Worm (Caenorhabditis elegans) whole organism, L1 larva: ENCODE results near the gene Y38E10A.33.
A peak's percentile ranks its signal among the peaks of the same experiment; 100 is the strongest.

ENCODE experiments used
- C04F5.9 ChIP-seq: sonication (generic microtip); optimal IDR thresholded peaks from 2 replicates; lab custom pipeline; 2016; ENCODE audit warnings: missing genetic modification characterization, missing compliant biosample characterization
- C16A3.4 ChIP-seq: fragments of 150-350 bp; optimal IDR thresholded peaks from 2 replicates; lab custom pipeline; 2014; ENCODE audit warnings: missing biosample characterization, missing genetic modification characterization
- C34B4.2 ChIP-seq: sonication (generic microtip); optimal IDR thresholded peaks from 2 replicates; lab custom pipeline; 2017; ENCODE audit warnings: mild to moderate bottlenecking, missing genetic modification characterization, missing compliant biosample characterization
- Y116A8C.19 ChIP-seq: sonication (generic microtip); optimal IDR thresholded peaks from 2 replicates; lab custom pipeline; 2016; ENCODE audit warnings: missing compliant biosample characterization, missing genetic modification characterization, borderline replicate concordance
- aha-1 ChIP-seq: fragments of 150-350 bp; optimal IDR thresholded peaks from 2 replicates; lab custom pipeline; 2014; ENCODE audit warnings: missing biosample characterization, missing genetic modification characterization
- alr-1 ChIP-seq: fragments of 200-800 bp; sonication (Bioruptor generic); optimal IDR thresholded peaks from 2 replicates; lab custom pipeline; 2018; ENCODE audit warnings: borderline replicate concordance, mild to moderate bottlenecking, missing genetic modification characterization, missing compliant biosample characterization
- ama-1 ChIP-seq: fragments of 150-350 bp; optimal IDR thresholded peaks from 2 replicates; lab custom pipeline; 2014
- ceh-82 ChIP-seq, 3 experiments: fragments of 150-350 bp in 1 of 3; sonication (generic microtip) in 2 of 3; optimal IDR thresholded peaks; 2 replicates each; lab custom pipeline; 2014 to 2017; ENCODE audit warnings: missing biosample characterization in 3 of 3, missing genetic modification characterization in 3 of 3
- ceh-88 ChIP-seq: fragments of 200-800 bp; sonication (Bioruptor generic); IDR thresholded peaks from 2 replicates; pipeline ENCODE4 v1.3.6; 2022; ENCODE audit warnings: missing genetic modification characterization, missing compliant biosample characterization
- ceh-90 ChIP-seq: sonication (generic microtip); optimal IDR thresholded peaks from 2 replicates; lab custom pipeline; 2016; ENCODE audit warnings: missing genetic modification characterization, missing compliant biosample characterization
- ces-1 ChIP-seq: fragments of 150-350 bp; optimal IDR thresholded peaks from 2 replicates; lab custom pipeline; 2014; ENCODE audit warnings: missing biosample characterization, missing genetic modification reagents, missing genetic modification characterization
- dsc-1 ChIP-seq: sonication (generic microtip); optimal IDR thresholded peaks from 2 replicates; lab custom pipeline; 2016; ENCODE audit warnings: mild to moderate bottlenecking, missing genetic modification characterization, missing compliant biosample characterization
- efl-3 ChIP-seq: fragments of 200-800 bp; sonication (Bioruptor generic); optimal IDR thresholded peaks from 2 replicates; lab custom pipeline; 2018; ENCODE audit warnings: mild to moderate bottlenecking, missing genetic modification characterization, missing compliant biosample characterization
- egl-13 ChIP-seq: sonication (generic microtip); optimal IDR thresholded peaks from 2 replicates; lab custom pipeline; 2016; ENCODE audit warnings: missing genotype, missing genetic modification reagents, missing genetic modification characterization, missing compliant biosample characterization
- egl-27 ChIP-seq, 2 experiments: fragments of 150-350 bp in 1 of 2; sonication (generic microtip); optimal IDR thresholded peaks; 3 replicates each; lab custom pipeline; 2017 to 2018; ENCODE audit warnings: missing biosample characterization in 2 of 2, missing genetic modification characterization in 2 of 2, missing genetic modification reagents in 2 of 2
- ets-5 ChIP-seq: fragments of 200-800 bp; sonication (Bioruptor generic); IDR thresholded peaks from 2 replicates; pipeline ENCODE4 v1.3.6; 2022; ENCODE audit warnings: missing genetic modification characterization, missing compliant biosample characterization
- fkh-10 ChIP-seq: sonication (generic microtip); optimal IDR thresholded peaks from 2 replicates; lab custom pipeline; 2017; ENCODE audit warnings: missing biosample characterization, missing genetic modification reagents, missing genetic modification characterization
- fkh-4 ChIP-seq: sonication (generic microtip); optimal IDR thresholded peaks from 2 replicates; lab custom pipeline; 2016; ENCODE audit warnings: missing compliant biosample characterization, missing genetic modification characterization, borderline replicate concordance
- fkh-8 ChIP-seq: sonication (generic microtip); optimal IDR thresholded peaks from 2 replicates; lab custom pipeline; 2016; ENCODE audit warnings: mild to moderate bottlenecking, missing genetic modification characterization, missing compliant biosample characterization
- grh-1 ChIP-seq: fragments of 200-800 bp; sonication (Bioruptor generic); IDR thresholded peaks from 2 replicates; pipeline ENCODE4 v1.3.6; 2022; ENCODE audit warnings: missing genetic modification reagents, missing genetic modification characterization, missing compliant biosample characterization
- irx-1 ChIP-seq: sonication (generic microtip); optimal IDR thresholded peaks from 2 replicates; lab custom pipeline; 2016; ENCODE audit warnings: missing genetic modification characterization, missing compliant biosample characterization
- isw-1 ChIP-seq: fragments of 200-800 bp; sonication (Bioruptor generic); IDR thresholded peaks from 2 replicates; pipeline ENCODE4 v1.3.6; 2022; ENCODE audit warnings: missing genetic modification characterization, missing compliant biosample characterization
- lin-13 ChIP-seq: fragments of 150-350 bp; optimal IDR thresholded peaks from 2 replicates; lab custom pipeline; 2014; ENCODE audit warnings: missing biosample characterization, missing genetic modification reagents, missing genetic modification characterization
- lin-14 ChIP-seq: fragments of 200-800 bp; sonication (Bioruptor generic); optimal IDR thresholded peaks from 2 replicates; lab custom pipeline; 2018; ENCODE audit warnings: mild to moderate bottlenecking, missing genetic modification characterization, moderate library complexity, missing compliant biosample characterization
- lin-15B ChIP-seq: fragments of 150-350 bp; sonication (generic microtip); optimal IDR thresholded peaks from 3 replicates; lab custom pipeline; 2014; ENCODE audit warnings: missing biosample characterization, missing genetic modification characterization
- lin-39 ChIP-seq: fragments of 150-350 bp; optimal IDR thresholded peaks from 2 replicates; lab custom pipeline; 2014; ENCODE audit warnings: missing biosample characterization, missing genetic modification reagents, missing genetic modification characterization
- lsy-2 ChIP-seq, 2 experiments: fragments of 150-350 bp; optimal IDR thresholded peaks; 2 replicates each; lab custom pipeline; 2014; ENCODE audit warnings: missing biosample characterization in 2 of 2, missing genetic modification characterization in 2 of 2
- mab-9 ChIP-seq: fragments of 200-800 bp; sonication (Bioruptor generic); IDR thresholded peaks from 2 replicates; pipeline ENCODE4 v1.3.6; 2022; ENCODE audit warnings: missing genetic modification reagents, missing genetic modification characterization, missing compliant biosample characterization
- mdl-1 ChIP-seq, 2 experiments: fragments of 150-350 bp; optimal IDR thresholded peaks; 2 replicates each; lab custom pipeline; 2014 to 2017; ENCODE audit warnings: missing biosample characterization in 2 of 2, missing genetic modification characterization in 2 of 2, inconsistent platforms in 1 of 2
- mep-1 ChIP-seq: fragments of 150-350 bp; optimal IDR thresholded peaks from 2 replicates; lab custom pipeline; 2014; ENCODE audit warnings: missing biosample characterization, missing genetic modification characterization
- nhr-20 ChIP-seq: sonication (generic microtip); optimal IDR thresholded peaks from 2 replicates; lab custom pipeline; 2016; ENCODE audit warnings: mild to moderate bottlenecking, missing genetic modification characterization, missing compliant biosample characterization
- nhr-237 ChIP-seq: fragments of 150-350 bp; optimal IDR thresholded peaks from 2 replicates; lab custom pipeline; 2014; ENCODE audit warnings: missing biosample characterization, missing genetic modification characterization
- nhr-47 ChIP-seq: sonication (generic microtip); optimal IDR thresholded peaks from 2 replicates; lab custom pipeline; 2016; ENCODE audit warnings: mild to moderate bottlenecking, missing genetic modification characterization, moderate library complexity, missing compliant biosample characterization
- nhr-71 ChIP-seq: sonication (generic microtip); optimal IDR thresholded peaks from 2 replicates; lab custom pipeline; 2016; ENCODE audit warnings: mild to moderate bottlenecking, missing genetic modification characterization, moderate library complexity, missing compliant biosample characterization
- nhr-77 ChIP-seq: fragments of 150-350 bp; optimal IDR thresholded peaks from 2 replicates; lab custom pipeline; 2014; ENCODE audit warnings: missing biosample characterization, missing genetic modification characterization
- nhr-84 ChIP-seq: sonication (generic microtip); optimal IDR thresholded peaks from 2 replicates; lab custom pipeline; 2017; ENCODE audit warnings: missing biosample characterization, missing genetic modification characterization
- nhr-85 ChIP-seq: sonication (generic microtip); peaks from one replicate; lab custom pipeline; 2016; ENCODE audit warnings: missing genetic modification characterization, inconsistent platforms, missing compliant biosample characterization
- nhr-90 ChIP-seq: sonication (generic microtip); optimal IDR thresholded peaks from 2 replicates; lab custom pipeline; 2016; ENCODE audit warnings: mild to moderate bottlenecking, missing genetic modification characterization, missing compliant biosample characterization; ENCODE audit not compliant: poor library complexity
- pag-3 ChIP-seq: sonication (generic microtip); optimal IDR thresholded peaks from 2 replicates; lab custom pipeline; 2017; ENCODE audit warnings: missing genetic modification characterization, mild to moderate bottlenecking, missing compliant biosample characterization, antibody characterized with exemption, borderline replicate concordance; ENCODE audit not compliant: insufficient read depth
- pax-3 ChIP-seq: fragments of 200-800 bp; sonication (Bioruptor generic); optimal IDR thresholded peaks from 2 replicates; lab custom pipeline; 2018; ENCODE audit warnings: mild to moderate bottlenecking, missing genetic modification characterization, moderate library complexity, missing compliant biosample characterization
- pqm-1 ChIP-seq: sonication (generic microtip); optimal IDR thresholded peaks from 3 replicates; lab custom pipeline; 2017; ENCODE audit warnings: missing biosample characterization, missing genetic modification characterization
- rnt-1 ChIP-seq: sonication (generic microtip); optimal IDR thresholded peaks from 2 replicates; lab custom pipeline; 2016; ENCODE audit warnings: mild to moderate bottlenecking, missing genetic modification characterization, moderate library complexity, missing compliant biosample characterization
- snu-23 ChIP-seq: sonication (generic microtip); optimal IDR thresholded peaks from 2 replicates; lab custom pipeline; 2016; ENCODE audit warnings: missing genetic modification characterization, missing compliant biosample characterization
- sox-4 ChIP-seq: sonication (generic microtip); optimal IDR thresholded peaks from 2 replicates; lab custom pipeline; 2016; ENCODE audit warnings: missing genetic modification characterization, missing compliant biosample characterization
- swsn-7 ChIP-seq: sonication (generic microtip); optimal IDR thresholded peaks from 2 replicates; lab custom pipeline; 2016; ENCODE audit warnings: missing genetic modification characterization, missing compliant biosample characterization
- tbx-2 ChIP-seq: sonication (generic microtip); optimal IDR thresholded peaks from 2 replicates; lab custom pipeline; 2016; ENCODE audit warnings: missing genetic modification characterization, missing compliant biosample characterization
- unc-30 ChIP-seq: sonication (generic microtip); optimal IDR thresholded peaks from 2 replicates; lab custom pipeline; 2017; ENCODE audit warnings: missing biosample characterization, missing genetic modification characterization
- unc-62 ChIP-seq: fragments of 150-350 bp; optimal IDR thresholded peaks from 2 replicates; lab custom pipeline; 2014; ENCODE audit warnings: missing biosample characterization, missing genetic modification reagents, missing genetic modification characterization
- xbp-1 ChIP-seq: sonication (generic microtip); optimal IDR thresholded peaks from 2 replicates; lab custom pipeline; 2016; ENCODE audit warnings: missing genetic modification characterization, missing compliant biosample characterization
- zag-1 ChIP-seq: fragments of 150-350 bp; optimal IDR thresholded peaks from 2 replicates; lab custom pipeline; 2014; ENCODE audit warnings: missing biosample characterization, missing genetic modification characterization
- ztf-4 ChIP-seq: fragments of 150-350 bp; optimal IDR thresholded peaks from 2 replicates; lab custom pipeline; 2014; ENCODE audit warnings: missing biosample characterization, missing genetic modification characterization

The Y38E10A.33 gene

ce11 chrII:12669342-12669741 lies 10.1 kb downstream of the Y38E10A.33 start:
- no peak for TF ChIP-seq pag-3
- no peak for TF ChIP-seq snu-23 (GFP tag; lab: Kevin White, UChicago)
- no peak for TF ChIP-seq lin-15B (tag; lab: Kevin White, UChicago)
- TF ChIP-seq mep-1, result no peak
- TF ChIP-seq fkh-10 (GFP tag; lab: Kevin White, UChicago), result peak; percentile 69
- no peak for TF ChIP-seq mab-9 (GFP tag; lab: Robert Waterston, UW)
- no peak for TF ChIP-seq ets-5
- no peak for TF ChIP-seq C34B4.2
- peak; percentile 1 for TF ChIP-seq lin-14 (GFP tag; lab: Kevin White, UChicago)

- TF ChIP-seq pag-3, result no peak
- peak; percentile 69 for TF ChIP-seq pax-3 (tag; lab: Kevin White, UChicago)
- TF ChIP-seq aha-1 (tag; lab: Kevin White, UChicago), result no peak
- no peak for TF ChIP-seq sox-4
- TF ChIP-seq pqm-1 (tag; lab: Kevin White, UChicago), result no peak
- peak; percentile 17 for TF ChIP-seq nhr-71
- no peak for TF ChIP-seq nhr-84 (tag; lab: Kevin White, UChicago)
- no peak for TF ChIP-seq grh-1 (GFP tag; lab: Robert Waterston, UW)
- no peak for TF ChIP-seq xbp-1 (tag; lab: Kevin White, UChicago)
- TF ChIP-seq unc-62 (GFP tag; lab: Kevin White, UChicago), result no peak
- TF ChIP-seq unc-30 (tag; lab: Kevin White, UChicago), result no peak
- TF ChIP-seq nhr-90 (tag; lab: Kevin White, UChicago), result no peak
- no peak for TF ChIP-seq lin-14 (GFP tag; lab: Kevin White, UChicago)
- no peak for TF ChIP-seq ztf-4 (tag; lab: Kevin White, UChicago)
- no peak for TF ChIP-seq lin-15B (tag; lab: Kevin White, UChicago)
- TF ChIP-seq C34B4.2, result no peak
- no peak for TF ChIP-seq alr-1 (tag; lab: Kevin White, UChicago)
- no peak for TF ChIP-seq isw-1
- no peak for TF ChIP-seq Y116A8C.19 (tag; lab: Kevin White, UChicago)
- no peak for TF ChIP-seq lin-39 (tag; lab: Kevin White, UChicago)
- TF ChIP-seq lin-13 (GFP tag; lab: Kevin White, UChicago), result no peak
- TF ChIP-seq nhr-20, result peak; percentile 6
- no peak for TF ChIP-seq ceh-88
- TF ChIP-seq nhr-77 (tag; lab: Kevin White, UChicago), result no peak
- peak; percentile 82 for TF ChIP-seq fkh-8 (tag; lab: Kevin White, UChicago)
- TF ChIP-seq nhr-237, result no peak
- no peak for TF ChIP-seq rnt-1 (tag; lab: Kevin White, UChicago)
- no peak for TF ChIP-seq fkh-10 (GFP tag; lab: Kevin White, UChicago)
- no peak for TF ChIP-seq mab-9 (GFP tag; lab: Robert Waterston, UW)
- TF ChIP-seq irx-1, result no peak
- peak; percentile 32 for TF ChIP-seq fkh-4 (tag; lab: Kevin White, UChicago)
- TF ChIP-seq egl-13 (tag; lab: Kevin White, UChicago), result peak; percentile 21
- TF ChIP-seq C04F5.9 (tag; lab: Kevin White, UChicago), result no peak
- TF ChIP-seq ces-1 (GFP tag; lab: Kevin White, UChicago), result no peak
- TF ChIP-seq egl-27 (tag; optimal IDR thresholded peaks at IDR 0.05; lab: Kevin White, UChicago), result no peak
- no peak for TF ChIP-seq lsy-2 (tag; optimal IDR thresholded peaks at IDR 0.05; lab: Kevin White, UChicago)
- TF ChIP-seq ama-1 (lab: Kevin White, UChicago), result no peak
- peak; percentile 44 for TF ChIP-seq nhr-47 (tag; lab: Kevin White, UChicago)
- peak; percentile 3 for TF ChIP-seq swsn-7 (tag; lab: Kevin White, UChicago)
- TF ChIP-seq dsc-1, result peak; percentile 88
- TF ChIP-seq C16A3.4, result no peak
- TF ChIP-seq nhr-85 (tag; lab: Kevin White, UChicago), result no peak
- TF ChIP-seq ceh-90 (tag; lab: Kevin White, UChicago), result no peak
- TF ChIP-seq zag-1 (tag; lab: Kevin White, UChicago), result no peak
- TF ChIP-seq tbx-2, result no peak
- no peak for TF ChIP-seq efl-3
- TF ChIP-seq mdl-1 (tag; optimal IDR thresholded peaks at IDR 0.05; lab: Kevin White, UChicago), result no peak
- no peak for TF ChIP-seq ceh-82 (tag; optimal IDR thresholded peaks at IDR 0.05; lab: Kevin White, UChicago)
Observed at ce11 chrII:12668874-12669273, 10.6 kb downstream of the Y38E10A.33 start.
